Fruit fly (Drosophila melanogaster): Measurements from ENCODE around the gene Ubc87F.

DNA sequence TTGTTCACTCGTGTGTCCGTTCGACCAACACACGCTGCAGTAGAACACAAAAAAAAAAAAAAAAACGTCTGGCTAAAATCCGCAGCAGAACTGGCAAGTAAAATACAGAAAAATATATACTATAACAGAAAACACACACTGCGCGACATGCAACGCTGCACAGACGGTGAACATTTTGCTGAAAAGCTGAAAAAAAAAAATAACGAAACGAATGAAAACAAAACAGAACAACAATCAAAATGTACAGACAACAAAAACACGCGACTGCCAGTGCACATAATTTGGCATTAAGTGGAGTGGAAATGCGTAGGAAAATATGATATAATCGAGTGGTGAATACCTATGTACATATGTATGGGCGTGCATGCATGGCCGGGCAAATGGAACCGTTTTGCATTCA is 12.0 kb upstream of the Ubc87F start:
- TF ChIP-seq woc (GFP tag; optimal IDR thresholded peaks at IDR 0.05) (no peak), pan (optimal IDR thresholded peaks at IDR 0.05) (no peak)

Data from whole organism, wandering third instar larva.